Worm (Caenorhabditis elegans) whole organism, L4 larva: ENCODE measurements around the gene aex-2.
A peak's percentile ranks its signal among the peaks of the same experiment; 100 is the strongest.

Experiments used
- R02D3.7 ChIP-seq: fragments of 150-350 bp; sonication (generic microtip); optimal IDR thresholded peaks from 3 replicates; lab custom pipeline; 2014; ENCODE audit warnings: missing biosample characterization, missing genetic modification characterization
- T20F7.1 ChIP-seq: fragments of 200-800 bp; sonication (Bioruptor generic); optimal IDR thresholded peaks from 2 replicates; lab custom pipeline; 2018; ENCODE audit warnings: mild to moderate bottlenecking, missing genetic modification characterization, missing compliant biosample characterization
- Y5F2A.4 ChIP-seq: fragments of 200-800 bp; sonication (Bioruptor generic); optimal IDR thresholded peaks from 2 replicates; lab custom pipeline; 2018; ENCODE audit warnings: mild to moderate bottlenecking, missing genetic modification characterization, missing compliant biosample characterization
- ama-1 ChIP-seq: fragments of 150-350 bp; optimal IDR thresholded peaks from 2 replicates; lab custom pipeline; 2014; ENCODE audit warnings: inconsistent platforms, mixed read lengths
- lsy-2 ChIP-seq, 2 experiments: fragments of 150-350 bp in 1 of 2; sonication (generic microtip) in 1 of 2; optimal IDR thresholded peaks; 2 replicates each; lab custom pipeline; 2014 to 2017; ENCODE audit warnings: missing biosample characterization in 2 of 2, missing genetic modification characterization in 2 of 2
- nhr-111 ChIP-seq: fragments of 200-800 bp; sonication (Bioruptor generic); optimal IDR thresholded peaks from 2 replicates; lab custom pipeline; 2018; ENCODE audit warnings: mild to moderate bottlenecking, missing genetic modification characterization, missing compliant biosample characterization
- nhr-25 ChIP-seq: sonication (generic microtip); optimal IDR thresholded peaks from 2 replicates; lab custom pipeline; 2017; ENCODE audit warnings: missing genetic modification characterization, mild to moderate bottlenecking, missing compliant biosample characterization, antibody characterized with exemption, moderate library complexity, borderline replicate concordance; ENCODE audit not compliant: insufficient read depth
- nhr-77 ChIP-seq: fragments of 150-350 bp; optimal IDR thresholded peaks from 2 replicates; lab custom pipeline; 2014; ENCODE audit warnings: missing biosample characterization, missing genetic modification characterization
- snpc-4 ChIP-seq: fragments of 150-350 bp; optimal IDR thresholded peaks from 2 replicates; lab custom pipeline; 2014; ENCODE audit warnings: missing biosample characterization, missing genetic modification characterization
- unc-62 ChIP-seq, 3 experiments: fragments of 150-350 bp in 1 of 3; sonication (generic microtip); optimal IDR thresholded peaks in 2 of 3; peaks in 1 of 3; 1 replicate in 1 of 3; 2 replicates in 2 of 3; lab custom pipeline; 2014 to 2017; ENCODE audit warnings: missing biosample characterization in 3 of 3, missing genetic modification characterization in 3 of 3, missing genetic modification reagents in 3 of 3, missing genotype in 1 of 3
- ztf-11 ChIP-seq: fragments of 150-350 bp; optimal IDR thresholded peaks from 2 replicates; lab custom pipeline; 2014; ENCODE audit warnings: missing biosample characterization, missing genetic modification characterization

DNA sequence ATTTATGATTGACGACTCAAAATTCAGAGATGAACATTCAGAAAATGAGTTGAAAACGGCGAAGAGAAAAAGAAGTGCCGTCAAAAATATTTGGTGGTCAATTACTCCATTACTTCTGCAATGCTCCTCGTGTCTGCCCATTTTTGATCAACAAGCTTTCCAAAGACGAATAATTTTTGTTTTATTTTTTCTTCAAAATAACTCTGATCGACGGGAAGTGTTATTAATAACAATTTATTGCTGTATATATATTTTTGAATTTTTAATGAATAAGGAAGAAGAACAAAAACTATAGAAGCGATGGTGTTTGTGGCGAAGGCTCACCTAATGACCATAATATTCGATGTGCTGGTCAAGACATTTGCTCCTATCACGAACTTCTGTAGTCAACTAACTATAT is 32.8 kb downstream of the aex-2 start, which contains the start of gene C11E4.8:
- TF ChIP-seq nhr-25 (tag; lab: Kevin White, UChicago) (no peak), Y5F2A.4 (GFP tag; lab: Kevin White, UChicago) (no peak), unc-62 (GFP tag; optimal IDR thresholded peaks at IDR 0.05 in 1 of 2; lab: Kevin White, UChicago) (peak in 1 of 2 experiments; percentile 37), unc-62 (tag; optimal IDR thresholded peaks at IDR 0.05; lab: Kevin White, UChicago) (no peak), snpc-4 (tag; lab: Kevin White, UChicago) (no peak), lsy-2 (tag; optimal IDR thresholded peaks at IDR 0.05; lab: Kevin White, UChicago) (no peak), T20F7.1 (GFP tag; lab: Kevin White, UChicago) (no peak), nhr-77 (tag; lab: Kevin White, UChicago) (no peak), ztf-11 (tag; lab: Kevin White, UChicago) (no peak), ama-1 (lab: Kevin White, UChicago) (no peak), R02D3.7 (tag; lab: Kevin White, UChicago) (no peak), nhr-111 (no peak)
